Worm (Caenorhabditis elegans): ENCODE results near the gene pqn-32.

The pqn-32 gene

DNA sequence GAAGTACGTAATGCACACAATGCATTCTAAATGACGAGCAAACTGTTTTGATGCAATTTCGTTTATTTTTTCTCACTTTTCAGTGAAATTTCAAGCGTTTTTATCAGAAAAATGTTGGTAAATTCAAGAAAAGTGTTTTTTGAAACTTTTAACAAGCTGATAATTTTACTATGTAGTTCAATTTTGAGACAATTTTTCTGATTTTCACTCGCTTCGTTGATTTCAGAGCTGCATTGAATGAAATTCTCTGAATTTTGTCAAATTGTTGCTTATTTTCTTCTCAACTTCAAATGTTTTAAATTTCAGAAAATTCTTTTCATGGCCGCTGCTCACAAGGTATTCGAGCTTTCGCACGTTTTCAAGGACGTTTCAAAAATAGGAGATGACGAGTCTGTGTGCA, 14.9 kb downstream of the pqn-32 start, which contains the start of gene bath-45:
Gene bath-45 (plus strand): TSS at position 301 of the 400 bp plus-strand sequence.
- TF ChIP-seq R02D3.7 (tag; optimal IDR thresholded peaks at IDR 0.05) (no peak), aly-2 (tag; optimal IDR thresholded peaks at IDR 0.05) (no peak), zag-1 (tag; optimal IDR thresholded peaks at IDR 0.05) (no peak), mdl-1 (tag; optimal IDR thresholded peaks at IDR 0.05) (no peak), elt-3 (tag; optimal IDR thresholded peaks at IDR 0.05) (no peak), lin-11 (tag; optimal IDR thresholded peaks at IDR 0.05) (no peak), unc-39 (tag; optimal IDR thresholded peaks at IDR 0.05) (no peak), lin-39 (tag; optimal IDR thresholded peaks at IDR 0.05) (no peak), F13H6.1 (tag; optimal IDR thresholded peaks at IDR 0.05) (no peak), peb-1 (tag; optimal IDR thresholded peaks at IDR 0.05) (no peak), mab-5 (tag; optimal IDR thresholded peaks at IDR 0.05) (no peak), nhr-23 (tag; optimal IDR thresholded peaks at IDR 0.05) (no peak), skn-1 (tag; optimal IDR thresholded peaks at IDR 0.05) (no peak), elt-1 (tag; optimal IDR thresholded peaks at IDR 0.05) (no peak), fos-1 (tag; optimal IDR thresholded peaks at IDR 0.05) (no peak), ZK546.5 (tag; optimal IDR thresholded peaks at IDR 0.05) (no peak), ztf-11 (tag; optimal IDR thresholded peaks at IDR 0.05) (no peak)

- TF ChIP-seq mdl-1 (tag; optimal IDR thresholded peaks at IDR 0.05) (no peak), crh-2 (tag; optimal IDR thresholded peaks at IDR 0.05) (no peak), ztf-1 (GFP tag; conservative IDR thresholded peaks at IDR 0.05) (no peak), nhr-77 (tag; optimal IDR thresholded peaks at IDR 0.05) (no peak), Y55F3AM.14 (GFP tag; optimal IDR thresholded peaks at IDR 0.05) (no peak), lin-11 (tag; optimal IDR thresholded peaks at IDR 0.05) (no peak), skn-1 (tag; optimal IDR thresholded peaks at IDR 0.05) (no peak), elt-3 (tag; optimal IDR thresholded peaks at IDR 0.05) (no peak), fos-1 (tag; optimal IDR thresholded peaks at IDR 0.05) (no peak), mab-5 (tag; optimal IDR thresholded peaks at IDR 0.05) (no peak), lin-39 (tag; optimal IDR thresholded peaks at IDR 0.05) (no peak), sma-9 (GFP tag; optimal IDR thresholded peaks at IDR 0.05) (no peak), sma-9 (tag; optimal IDR thresholded peaks at IDR 0.05) (no peak), lsy-2 (tag; optimal IDR thresholded peaks at IDR 0.05) (no peak)
These were observed 21.8 kb downstream of the pqn-32 start, which contains the start of gene F29C12.6 for ce11 chrII:13129602-13130001. Gene F29C12.6 (plus strand): TSS chrII:13129902.

DNA sequence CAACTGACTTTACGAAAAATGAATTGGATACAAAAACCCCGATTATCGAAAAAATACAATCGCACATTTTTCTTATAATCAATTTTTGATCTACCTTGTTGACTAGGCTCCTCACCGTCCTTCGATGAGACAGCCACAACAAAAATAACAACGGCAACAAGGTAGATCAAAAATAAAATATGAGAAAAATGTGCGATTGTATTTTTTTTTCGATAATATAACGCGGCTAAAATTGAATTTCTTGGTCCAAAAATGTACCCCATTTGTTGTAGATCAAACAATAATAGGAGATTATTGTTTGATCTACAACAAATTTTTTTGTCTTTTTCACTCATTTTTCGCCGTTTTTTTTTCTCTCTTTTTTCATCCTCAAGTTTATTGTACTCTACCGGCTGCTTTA, 22.8 kb downstream of the pqn-32 start:
- no peak for TF ChIP-seq nhr-12 (tag; optimal IDR thresholded peaks at IDR 0.05)
- TF ChIP-seq ceh-16 (tag; optimal IDR thresholded peaks at IDR 0.05): no peak
- TF ChIP-seq nhr-6 (tag; optimal IDR thresholded peaks at IDR 0.05): no peak
- TF ChIP-seq nhr-25 (tag; optimal IDR thresholded peaks at IDR 0.05): no peak
- no peak for TF ChIP-seq ztf-4 (tag; optimal IDR thresholded peaks at IDR 0.05)
- TF ChIP-seq sma-9 (GFP tag; optimal IDR thresholded peaks at IDR 0.05): no peak
- TF ChIP-seq sma-9 (tag; optimal IDR thresholded peaks at IDR 0.05): no peak
- TF ChIP-seq mdl-1 (tag; optimal IDR thresholded peaks at IDR 0.05): no peak
- no peak for TF ChIP-seq Y55F3AM.14 (GFP tag; optimal IDR thresholded peaks at IDR 0.05)
- no peak for TF ChIP-seq peb-1 (tag; optimal IDR thresholded peaks at IDR 0.05)
- no peak for TF ChIP-seq mab-5 (tag; optimal IDR thresholded peaks at IDR 0.05)
- TF ChIP-seq aly-2 (tag; optimal IDR thresholded peaks at IDR 0.05): no peak
- no peak for TF ChIP-seq nhr-129 (tag; optimal IDR thresholded peaks at IDR 0.05)
- no peak for TF ChIP-seq mbf-1 (tag; optimal IDR thresholded peaks at IDR 0.05)
- TF ChIP-seq nhr-10 (tag; optimal IDR thresholded peaks at IDR 0.05): no peak
- TF ChIP-seq R02D3.7 (tag; optimal IDR thresholded peaks at IDR 0.05): no peak
- TF ChIP-seq ztf-11 (tag; optimal IDR thresholded peaks at IDR 0.05): no peak
- no peak for TF ChIP-seq nhr-77 (tag; optimal IDR thresholded peaks at IDR 0.05)

DNA sequence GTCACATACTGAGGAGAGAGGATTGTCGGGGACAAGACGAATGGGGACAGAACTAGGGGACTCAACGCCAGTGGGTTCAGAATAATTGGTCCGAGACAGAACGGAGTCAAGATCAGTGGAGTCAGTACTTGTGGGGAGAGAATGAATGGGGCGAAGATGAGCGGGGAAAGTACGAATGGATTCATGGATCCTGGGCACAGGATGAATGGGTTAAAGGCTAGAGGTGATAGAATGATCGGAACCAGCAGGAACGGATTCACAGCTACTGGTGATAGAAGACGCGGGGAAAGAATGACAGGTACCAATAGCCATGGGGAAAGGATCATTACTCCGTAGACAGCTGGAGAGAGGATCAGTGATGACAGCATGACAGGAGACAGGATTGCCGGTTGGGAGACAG, 31.8 kb downstream of the pqn-32 start:
- no peak for TF ChIP-seq nhr-77 (tag; optimal IDR thresholded peaks at IDR 0.05)
- no peak for TF ChIP-seq ztf-4 (tag; optimal IDR thresholded peaks at IDR 0.05)
- TF ChIP-seq mab-5 (tag; optimal IDR thresholded peaks at IDR 0.05): no peak

DNA sequence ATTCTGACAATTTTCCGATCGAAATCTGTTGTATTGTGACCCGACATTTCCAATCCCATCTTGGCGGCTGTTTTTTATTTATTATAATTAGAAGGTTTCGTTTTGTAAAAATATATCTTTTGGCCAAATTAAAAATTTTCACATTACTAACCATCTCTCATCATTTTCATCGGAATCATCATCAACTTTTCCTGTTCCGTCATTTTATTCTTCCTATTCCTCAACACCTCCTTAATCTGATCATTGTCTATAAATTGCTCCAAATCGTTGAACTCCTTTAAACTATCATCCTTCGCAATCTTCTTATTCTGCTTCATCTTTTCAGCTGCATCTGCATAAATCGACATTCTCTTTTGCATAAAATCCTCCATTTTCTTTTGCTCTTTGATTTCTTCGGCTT, 34.6 kb downstream of the pqn-32 start:
- TF ChIP-seq crh-2 (tag; optimal IDR thresholded peaks at IDR 0.05) (no peak), elt-3 (tag; optimal IDR thresholded peaks at IDR 0.05) (no peak), nhr-12 (tag; optimal IDR thresholded peaks at IDR 0.05) (no peak), ztf-11 (tag; optimal IDR thresholded peaks at IDR 0.05) (no peak), lsy-2 (tag; optimal IDR thresholded peaks at IDR 0.05) (no peak), C34F6.9 (tag; optimal IDR thresholded peaks at IDR 0.05) (no peak), nhr-237 (tag; optimal IDR thresholded peaks at IDR 0.05) (no peak), sma-9 (GFP tag; optimal IDR thresholded peaks at IDR 0.05) (no peak), sma-9 (tag; optimal IDR thresholded peaks at IDR 0.05) (no peak), unc-62 (GFP tag; optimal IDR thresholded peaks at IDR 0.05) (no peak), sem-4 (tag; optimal IDR thresholded peaks at IDR 0.05) (no peak), mbf-1 (tag; optimal IDR thresholded peaks at IDR 0.05) (no peak), mab-5 (tag; optimal IDR thresholded peaks at IDR 0.05) (no peak), nhr-6 (tag; optimal IDR thresholded peaks at IDR 0.05) (no peak), ama-1 (optimal IDR thresholded peaks at IDR 0.05) (no peak), egl-27 (tag; optimal IDR thresholded peaks at IDR 0.05) (no peak), R02D3.7 (tag; optimal IDR thresholded peaks at IDR 0.05) (no peak)

Measured in whole organism, L2 larva.